Worm (Caenorhabditis elegans) whole organism, L1 larva: ENCODE data around the gene C15C7.4.

Experiments
- C16A3.4 ChIP-seq: fragments of 150-350 bp; optimal IDR thresholded peaks from 2 replicates; lab custom pipeline; 2014; ENCODE audit warnings: missing biosample characterization, missing genetic modification characterization
- C34B4.2 ChIP-seq: sonication (generic microtip); optimal IDR thresholded peaks from 2 replicates; lab custom pipeline; 2017; ENCODE audit warnings: mild to moderate bottlenecking, missing genetic modification characterization, missing compliant biosample characterization
- aha-1 ChIP-seq: fragments of 150-350 bp; optimal IDR thresholded peaks from 2 replicates; lab custom pipeline; 2014; ENCODE audit warnings: missing biosample characterization, missing genetic modification characterization
- aly-2 ChIP-seq: fragments of 150-350 bp; optimal IDR thresholded peaks from 2 replicates; lab custom pipeline; 2014; ENCODE audit warnings: missing biosample characterization, missing genetic modification characterization
- ama-1 ChIP-seq: fragments of 150-350 bp; optimal IDR thresholded peaks from 2 replicates; lab custom pipeline; 2014
- blmp-1 ChIP-seq: fragments of 150-350 bp; optimal IDR thresholded peaks from 2 replicates; lab custom pipeline; 2014; ENCODE audit warnings: missing biosample characterization, missing genetic modification characterization
- ceh-82 ChIP-seq, 3 experiments: fragments of 150-350 bp in 1 of 3; sonication (generic microtip) in 2 of 3; optimal IDR thresholded peaks; 2 replicates each; lab custom pipeline; 2014 to 2017; ENCODE audit warnings: missing biosample characterization in 3 of 3, missing genetic modification characterization in 3 of 3
- ceh-90 ChIP-seq: sonication (generic microtip); optimal IDR thresholded peaks from 2 replicates; lab custom pipeline; 2016; ENCODE audit warnings: missing genetic modification characterization, missing compliant biosample characterization
- ces-1 ChIP-seq: fragments of 150-350 bp; optimal IDR thresholded peaks from 2 replicates; lab custom pipeline; 2014; ENCODE audit warnings: missing biosample characterization, missing genetic modification reagents, missing genetic modification characterization
- dpl-1 ChIP-seq, 3 experiments: fragments of 150-350 bp in 2 of 3; sonication (generic microtip) in 1 of 3; optimal IDR thresholded peaks; 2 replicates each; lab custom pipeline; 2014 to 2017; ENCODE audit warnings: missing biosample characterization in 3 of 3, missing genetic modification characterization in 3 of 3, missing genetic modification reagents in 3 of 3
- dsc-1 ChIP-seq: sonication (generic microtip); optimal IDR thresholded peaks from 2 replicates; lab custom pipeline; 2016; ENCODE audit warnings: mild to moderate bottlenecking, missing genetic modification characterization, missing compliant biosample characterization
- efl-1 ChIP-seq, 4 experiments: fragments of 150-350 bp; optimal IDR thresholded peaks in 3 of 4; peaks in 1 of 4; 1 replicate in 1 of 4; 2 replicates in 3 of 4; lab custom pipeline; 2014; ENCODE audit warnings: missing biosample characterization in 2 of 4, missing genetic modification characterization in 2 of 4, missing genetic modification reagents in 2 of 4
- egl-13 ChIP-seq: sonication (generic microtip); optimal IDR thresholded peaks from 2 replicates; lab custom pipeline; 2016; ENCODE audit warnings: missing genotype, missing genetic modification reagents, missing genetic modification characterization, missing compliant biosample characterization
- egl-27 ChIP-seq, 2 experiments: fragments of 150-350 bp in 1 of 2; sonication (generic microtip); optimal IDR thresholded peaks; 3 replicates each; lab custom pipeline; 2017 to 2018; ENCODE audit warnings: missing biosample characterization in 2 of 2, missing genetic modification characterization in 2 of 2, missing genetic modification reagents in 2 of 2
- elt-2 ChIP-seq: sonication (generic microtip); optimal IDR thresholded peaks from 2 replicates; lab custom pipeline; 2016; ENCODE audit warnings: missing genetic modification characterization, mild to moderate bottlenecking, inconsistent platforms, missing compliant biosample characterization, missing genetic modification reagents
- elt-3 ChIP-seq, 6 experiments: fragments of 150-350 bp in 1 of 6; sonication (generic microtip); optimal IDR thresholded peaks; 2 replicates each; lab custom pipeline; 2017 to 2018; ENCODE audit warnings: missing biosample characterization in 6 of 6, missing genetic modification characterization in 6 of 6, inconsistent platforms in 1 of 6
- fkh-10 ChIP-seq: sonication (generic microtip); optimal IDR thresholded peaks from 2 replicates; lab custom pipeline; 2017; ENCODE audit warnings: missing biosample characterization, missing genetic modification reagents, missing genetic modification characterization
- fkh-4 ChIP-seq: sonication (generic microtip); optimal IDR thresholded peaks from 2 replicates; lab custom pipeline; 2016; ENCODE audit warnings: missing compliant biosample characterization, missing genetic modification characterization, borderline replicate concordance
- fkh-8 ChIP-seq: sonication (generic microtip); optimal IDR thresholded peaks from 2 replicates; lab custom pipeline; 2016; ENCODE audit warnings: mild to moderate bottlenecking, missing genetic modification characterization, missing compliant biosample characterization
- grh-1 ChIP-seq: fragments of 200-800 bp; sonication (Bioruptor generic); IDR thresholded peaks from 2 replicates; pipeline ENCODE4 v1.3.6; 2022; ENCODE audit warnings: missing genetic modification reagents, missing genetic modification characterization, missing compliant biosample characterization
- hpl-2 ChIP-seq: fragments of 150-350 bp; optimal IDR thresholded peaks from 2 replicates; lab custom pipeline; 2014; ENCODE audit warnings: missing biosample characterization, missing genetic modification reagents, missing genetic modification characterization
- irx-1 ChIP-seq: sonication (generic microtip); optimal IDR thresholded peaks from 2 replicates; lab custom pipeline; 2016; ENCODE audit warnings: missing genetic modification characterization, missing compliant biosample characterization
- lin-13 ChIP-seq: fragments of 150-350 bp; optimal IDR thresholded peaks from 2 replicates; lab custom pipeline; 2014; ENCODE audit warnings: missing biosample characterization, missing genetic modification reagents, missing genetic modification characterization
- lin-15B ChIP-seq: fragments of 150-350 bp; sonication (generic microtip); optimal IDR thresholded peaks from 3 replicates; lab custom pipeline; 2014; ENCODE audit warnings: missing biosample characterization, missing genetic modification characterization
- lin-39 ChIP-seq: fragments of 150-350 bp; optimal IDR thresholded peaks from 2 replicates; lab custom pipeline; 2014; ENCODE audit warnings: missing biosample characterization, missing genetic modification reagents, missing genetic modification characterization
- lsy-2 ChIP-seq, 2 experiments: fragments of 150-350 bp; optimal IDR thresholded peaks; 2 replicates each; lab custom pipeline; 2014; ENCODE audit warnings: missing biosample characterization in 2 of 2, missing genetic modification characterization in 2 of 2
- mep-1 ChIP-seq: fragments of 150-350 bp; optimal IDR thresholded peaks from 2 replicates; lab custom pipeline; 2014; ENCODE audit warnings: missing biosample characterization, missing genetic modification characterization
- nhr-12 ChIP-seq: sonication (generic microtip); optimal IDR thresholded peaks from 2 replicates; lab custom pipeline; 2017; ENCODE audit warnings: missing biosample characterization, missing genetic modification characterization
- nhr-19 ChIP-seq: fragments of 200-800 bp; sonication (Bioruptor generic); conservative IDR thresholded peaks from 2 replicates; pipeline ENCODE4 v1.3.6; 2022; ENCODE audit warnings: missing genetic modification characterization, missing compliant biosample characterization
- nhr-20 ChIP-seq: sonication (generic microtip); optimal IDR thresholded peaks from 2 replicates; lab custom pipeline; 2016; ENCODE audit warnings: mild to moderate bottlenecking, missing genetic modification characterization, missing compliant biosample characterization
- nhr-237 ChIP-seq: fragments of 150-350 bp; optimal IDR thresholded peaks from 2 replicates; lab custom pipeline; 2014; ENCODE audit warnings: missing biosample characterization, missing genetic modification characterization
- nhr-47 ChIP-seq: sonication (generic microtip); optimal IDR thresholded peaks from 2 replicates; lab custom pipeline; 2016; ENCODE audit warnings: mild to moderate bottlenecking, missing genetic modification characterization, moderate library complexity, missing compliant biosample characterization
- nhr-71 ChIP-seq: sonication (generic microtip); optimal IDR thresholded peaks from 2 replicates; lab custom pipeline; 2016; ENCODE audit warnings: mild to moderate bottlenecking, missing genetic modification characterization, moderate library complexity, missing compliant biosample characterization
- nhr-76 ChIP-seq: sonication (generic microtip); optimal IDR thresholded peaks from 2 replicates; lab custom pipeline; 2017; ENCODE audit warnings: missing biosample characterization, missing genetic modification characterization
- nhr-77 ChIP-seq: fragments of 150-350 bp; optimal IDR thresholded peaks from 2 replicates; lab custom pipeline; 2014; ENCODE audit warnings: missing biosample characterization, missing genetic modification characterization
- pag-3 ChIP-seq: sonication (generic microtip); optimal IDR thresholded peaks from 2 replicates; lab custom pipeline; 2017; ENCODE audit warnings: missing genetic modification characterization, mild to moderate bottlenecking, missing compliant biosample characterization, antibody characterized with exemption, borderline replicate concordance; ENCODE audit not compliant: insufficient read depth
- pqm-1 ChIP-seq: sonication (generic microtip); optimal IDR thresholded peaks from 3 replicates; lab custom pipeline; 2017; ENCODE audit warnings: missing biosample characterization, missing genetic modification characterization
- rnt-1 ChIP-seq: sonication (generic microtip); optimal IDR thresholded peaks from 2 replicates; lab custom pipeline; 2016; ENCODE audit warnings: mild to moderate bottlenecking, missing genetic modification characterization, moderate library complexity, missing compliant biosample characterization
- snpc-4 ChIP-seq: fragments of 150-350 bp; optimal IDR thresholded peaks from 2 replicates; lab custom pipeline; 2014; ENCODE audit warnings: missing biosample characterization, missing genetic modification characterization
- snu-23 ChIP-seq: sonication (generic microtip); optimal IDR thresholded peaks from 2 replicates; lab custom pipeline; 2016; ENCODE audit warnings: missing genetic modification characterization, missing compliant biosample characterization
- sptf-1 ChIP-seq: fragments of 150-350 bp; optimal IDR thresholded peaks from 2 replicates; lab custom pipeline; 2014; ENCODE audit warnings: missing biosample characterization, missing genetic modification characterization
- swsn-7 ChIP-seq: sonication (generic microtip); optimal IDR thresholded peaks from 2 replicates; lab custom pipeline; 2016; ENCODE audit warnings: missing genetic modification characterization, missing compliant biosample characterization
- tlp-1 ChIP-seq: fragments of 150-350 bp; optimal IDR thresholded peaks from 2 replicates; lab custom pipeline; 2014; ENCODE audit warnings: missing biosample characterization, missing genetic modification characterization
- unc-130 ChIP-seq: fragments of 150-350 bp; optimal IDR thresholded peaks from 2 replicates; lab custom pipeline; 2017; ENCODE audit warnings: missing biosample characterization, missing genetic modification characterization, inconsistent platforms
- unc-30 ChIP-seq: sonication (generic microtip); optimal IDR thresholded peaks from 2 replicates; lab custom pipeline; 2017; ENCODE audit warnings: missing biosample characterization, missing genetic modification characterization
- unc-62 ChIP-seq: fragments of 150-350 bp; optimal IDR thresholded peaks from 2 replicates; lab custom pipeline; 2014; ENCODE audit warnings: missing biosample characterization, missing genetic modification reagents, missing genetic modification characterization
- unc-86 ChIP-seq: sonication (generic microtip); optimal IDR thresholded peaks from 2 replicates; lab custom pipeline; 2016; ENCODE audit warnings: missing genetic modification characterization, missing compliant biosample characterization
- unc-98 ChIP-seq: fragments of 200-800 bp; sonication (Bioruptor generic); IDR thresholded peaks from 2 replicates; pipeline ENCODE4 v1.3.6; 2022; ENCODE audit warnings: missing genetic modification characterization, missing compliant biosample characterization
- vab-15 ChIP-seq: sonication (generic microtip); optimal IDR thresholded peaks from 2 replicates; lab custom pipeline; 2017; ENCODE audit warnings: missing genotype, mild to moderate bottlenecking, missing genetic modification characterization, missing compliant biosample characterization
- zag-1 ChIP-seq: fragments of 150-350 bp; optimal IDR thresholded peaks from 2 replicates; lab custom pipeline; 2014; ENCODE audit warnings: missing biosample characterization, missing genetic modification characterization
- ztf-11 ChIP-seq, 2 experiments: sonication (generic microtip); optimal IDR thresholded peaks; 2 replicates each; lab custom pipeline; 2016 to 2017; ENCODE audit warnings: missing genetic modification characterization in 2 of 2, missing biosample characterization in 1 of 2, missing compliant biosample characterization in 1 of 2
- ztf-4 ChIP-seq: fragments of 150-350 bp; optimal IDR thresholded peaks from 2 replicates; lab custom pipeline; 2014; ENCODE audit warnings: missing biosample characterization, missing genetic modification characterization

C15C7.4 gene

DNA sequence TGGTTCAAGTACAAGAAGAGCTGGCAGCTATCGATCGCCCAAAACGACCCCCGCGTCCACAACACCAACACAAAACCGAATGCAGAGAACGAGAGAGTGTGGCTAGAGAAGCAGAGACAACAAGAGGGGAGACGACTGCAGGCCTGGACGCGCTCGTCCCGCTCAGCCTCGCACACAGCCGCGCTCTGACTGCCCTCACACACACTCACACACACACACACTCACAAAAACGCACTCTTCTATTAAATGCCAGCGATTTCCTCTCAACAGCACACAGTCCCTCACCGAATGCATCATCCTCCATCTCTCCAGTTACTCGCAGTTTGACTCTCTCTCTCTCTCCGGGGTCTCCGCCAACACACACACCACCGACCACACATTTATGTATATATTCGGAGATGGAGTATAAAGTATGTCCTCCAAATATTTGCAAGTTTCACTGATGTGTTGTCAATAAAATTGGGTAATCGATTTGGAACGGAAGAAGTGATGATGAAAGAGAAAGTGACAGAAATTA lies 17.7 kb upstream of the C15C7.4 start:
- TF ChIP-seq egl-27 (tag; optimal IDR thresholded peaks at IDR 0.05; lab: Kevin White, UChicago), result peak; percentile 85 to 90
- no peak for TF ChIP-seq nhr-76 (tag; lab: Kevin White, UChicago)
- 0 out of 2 replicates have a peak, but pooled peaks have one; percentile 48 for TF ChIP-seq grh-1 (GFP tag; lab: Robert Waterston, UW)
- TF ChIP-seq aha-1 (tag; lab: Kevin White, UChicago), result no peak
- no peak for TF ChIP-seq unc-30 (tag; lab: Kevin White, UChicago)
- TF ChIP-seq lin-13 (GFP tag; lab: Kevin White, UChicago), result peak; percentile 88
- no peak for TF ChIP-seq lin-39 (tag; lab: Kevin White, UChicago)
- TF ChIP-seq pag-3 (tag; lab: Kevin White, UChicago), result peak; percentile 61
- TF ChIP-seq ztf-4 (tag; lab: Kevin White, UChicago), result peak; percentile 80
- peak; percentile 92 for TF ChIP-seq fkh-10 (GFP tag; lab: Kevin White, UChicago)
- TF ChIP-seq dsc-1 (tag; lab: Kevin White, UChicago), result peak; percentile 86
- TF ChIP-seq ces-1, result peak; percentile 75
- peak; percentile 86 for TF ChIP-seq rnt-1 (tag; lab: Kevin White, UChicago)
- TF ChIP-seq nhr-77 (tag; lab: Kevin White, UChicago), result peak; percentile 91
- peak; percentile 95 for TF ChIP-seq C16A3.4 (tag; lab: Kevin White, UChicago)
- TF ChIP-seq dpl-1 (GFP tag; optimal IDR thresholded peaks at IDR 0.05; lab: Kevin White, UChicago), result peak; percentile 52 to 63 (median 55)
- no peak for TF ChIP-seq sptf-1
- peak; percentile 64 to 72 for TF ChIP-seq efl-1 (optimal IDR thresholded peaks at IDR 0.05; lab: Kevin White, UChicago)
- TF ChIP-seq efl-1 (GFP tag; optimal IDR thresholded peaks at IDR 0.05 in 1 of 2; lab: Kevin White, UChicago), result peak; percentile 34 to 93
- peak; percentile 94 for TF ChIP-seq fkh-8 (tag; lab: Kevin White, UChicago)
- peak; percentile 91 for TF ChIP-seq unc-86 (tag; lab: Kevin White, UChicago)
- peak; percentile 98 for TF ChIP-seq snu-23 (GFP tag; lab: Kevin White, UChicago)
- peak; percentile 60 for TF ChIP-seq elt-2
- TF ChIP-seq elt-3 (tag; optimal IDR thresholded peaks at IDR 0.05; lab: Kevin White, UChicago), result peak in 5 of 6 experiments; percentile 22 to 86 (median 58)
- TF ChIP-seq lsy-2 (tag; optimal IDR thresholded peaks at IDR 0.05; lab: Kevin White, UChicago), result peak; percentile 72 to 91
- no peak for TF ChIP-seq ceh-90 (tag; lab: Kevin White, UChicago)
- peak; percentile 91 for TF ChIP-seq nhr-47 (tag; lab: Kevin White, UChicago)
- TF ChIP-seq vab-15 (tag; lab: Kevin White, UChicago), result peak; percentile 49
- no peak for TF ChIP-seq ama-1
- TF ChIP-seq snpc-4 (tag; lab: Kevin White, UChicago), result peak; percentile 18
- TF ChIP-seq nhr-71 (tag; lab: Kevin White, UChicago), result peak; percentile 97
- TF ChIP-seq zag-1 (tag; lab: Kevin White, UChicago), result peak; percentile 87
- peak; percentile 88 for TF ChIP-seq nhr-237 (tag; lab: Kevin White, UChicago)
- TF ChIP-seq unc-130 (tag; lab: Kevin White, UChicago), result peak; percentile 82
- peak; percentile 85 for TF ChIP-seq mep-1 (tag; lab: Kevin White, UChicago)
- peak; percentile 69 for TF ChIP-seq irx-1 (tag; lab: Kevin White, UChicago)
- TF ChIP-seq ztf-11 (tag; optimal IDR thresholded peaks at IDR 0.05; lab: Kevin White, UChicago), result peak in 1 of 2 experiments; percentile 80
- peak; percentile 17 for TF ChIP-seq lin-15B (tag; lab: Kevin White, UChicago)
- TF ChIP-seq tlp-1 (tag; lab: Kevin White, UChicago), result no peak
- no peak for TF ChIP-seq unc-98 (GFP tag; lab: Robert Waterston, UW)
- TF ChIP-seq aly-2 (tag; lab: Kevin White, UChicago), result peak; percentile 80
- peak; percentile 93 for TF ChIP-seq swsn-7
- peak; percentile 75 for TF ChIP-seq hpl-2 (GFP tag; lab: Kevin White, UChicago)
- peak; percentile 86 to 92 (median 87) for TF ChIP-seq ceh-82 (tag; optimal IDR thresholded peaks at IDR 0.05; lab: Kevin White, UChicago)
- peak; percentile 95 for TF ChIP-seq nhr-20 (tag; lab: Kevin White, UChicago)
- no peak for TF ChIP-seq nhr-12 (tag; lab: Kevin White, UChicago)
- peak; percentile 14 for TF ChIP-seq fkh-4
- no peak for TF ChIP-seq unc-62
- peak; percentile 86 for TF ChIP-seq egl-13 (tag; lab: Kevin White, UChicago)
- peak; percentile 96 for TF ChIP-seq blmp-1 (tag; lab: Kevin White, UChicago)
- peak; percentile 85 for TF ChIP-seq nhr-19 (GFP tag; lab: Robert Waterston, UW)
- TF ChIP-seq C34B4.2 (tag; lab: Kevin White, UChicago), result no peak
- peak; percentile 73 for TF ChIP-seq pqm-1 (tag; lab: Kevin White, UChicago)
